Worm (Caenorhabditis elegans) whole organism, mixed stage, embryonic: Measurements from ENCODE around the gene F44F4.3.
"Not testable (repeated sequence)": the region's sequence is repeated elsewhere in the genome, so short reads cannot be mapped to it uniquely, and the experiment has no call there.

ENCODE experiments used
- bed-3 ChIP-seq: fragments of 200-800 bp; sonication (Bioruptor generic); optimal IDR thresholded peaks from 3 replicates; lab custom pipeline; 2018; ENCODE audit warnings: mild to moderate bottlenecking, missing genetic modification characterization, moderate library complexity, missing compliant biosample characterization
- ceh-39 ChIP-seq: fragments of 150-350 bp; optimal IDR thresholded peaks from 2 replicates; lab custom pipeline; 2014; ENCODE audit warnings: missing biosample characterization, missing genetic modification characterization
- ceh-43 ChIP-seq: fragments of 200-800 bp; sonication (Bioruptor generic); optimal IDR thresholded peaks from 2 replicates; lab custom pipeline; 2018; ENCODE audit warnings: mild to moderate bottlenecking, missing genetic modification characterization, moderate library complexity, missing compliant biosample characterization
- ceh-83 ChIP-seq: fragments of 200-800 bp; sonication (Bioruptor generic); optimal IDR thresholded peaks from 2 replicates; lab custom pipeline; 2018; ENCODE audit warnings: mild to moderate bottlenecking, missing genetic modification characterization, missing compliant biosample characterization
- ces-1 ChIP-seq: fragments of 150-350 bp; optimal IDR thresholded peaks from 2 replicates; lab custom pipeline; 2014; ENCODE audit warnings: missing biosample characterization, missing genetic modification reagents, missing genetic modification characterization
- cnd-1 ChIP-seq: fragments of 200-800 bp; sonication (Bioruptor generic); optimal IDR thresholded peaks from 2 replicates; lab custom pipeline; 2018; ENCODE audit warnings: mild to moderate bottlenecking, missing genetic modification characterization, missing compliant biosample characterization
- drap-1 ChIP-seq: fragments of 200-800 bp; sonication (Bioruptor generic); optimal IDR thresholded peaks from 3 replicates; lab custom pipeline; 2018; ENCODE audit warnings: mild to moderate bottlenecking, missing genetic modification characterization, missing compliant biosample characterization
- elt-1 ChIP-seq: sonication (generic microtip); optimal IDR thresholded peaks from 2 replicates; lab custom pipeline; 2017; ENCODE audit warnings: missing genetic modification characterization, mild to moderate bottlenecking, missing compliant biosample characterization, antibody characterized with exemption, moderate library complexity, borderline replicate concordance; ENCODE audit not compliant: insufficient read depth
- elt-3 ChIP-seq: fragments of 150-350 bp; optimal IDR thresholded peaks from 2 replicates; lab custom pipeline; 2014; ENCODE audit warnings: missing biosample characterization, missing genetic modification characterization
- flh-1 ChIP-seq: fragments of 200-800 bp; sonication (Bioruptor generic); optimal IDR thresholded peaks from 2 replicates; lab custom pipeline; 2018; ENCODE audit warnings: mild to moderate bottlenecking, missing genetic modification characterization, moderate library complexity, missing compliant biosample characterization
- hlh-1 ChIP-seq: fragments of 150-350 bp; optimal IDR thresholded peaks from 2 replicates; lab custom pipeline; 2014; ENCODE audit warnings: missing biosample characterization, missing genetic modification reagents, missing genetic modification characterization
- lin-13 ChIP-seq: fragments of 150-350 bp; optimal IDR thresholded peaks from 2 replicates; lab custom pipeline; 2014; ENCODE audit warnings: missing biosample characterization, missing genetic modification characterization
- lin-32 ChIP-seq: fragments of 200-800 bp; sonication (Bioruptor generic); optimal IDR thresholded peaks from 2 replicates; lab custom pipeline; 2018; ENCODE audit warnings: mild to moderate bottlenecking, missing genetic modification characterization, missing compliant biosample characterization
- lsy-2 ChIP-seq: fragments of 150-350 bp; optimal IDR thresholded peaks from 2 replicates; lab custom pipeline; 2014; ENCODE audit warnings: missing biosample characterization, missing genetic modification characterization
- mab-5 ChIP-seq: fragments of 150-350 bp; optimal IDR thresholded peaks from 2 replicates; lab custom pipeline; 2014; ENCODE audit warnings: missing biosample characterization, missing genetic modification characterization
- mep-1 ChIP-seq: fragments of 150-350 bp; optimal IDR thresholded peaks from 2 replicates; lab custom pipeline; 2017; ENCODE audit warnings: missing biosample characterization, missing genetic modification reagents, missing genetic modification characterization, inconsistent platforms
- nhr-12 ChIP-seq: fragments of 150-350 bp; optimal IDR thresholded peaks from 2 replicates; lab custom pipeline; 2014; ENCODE audit warnings: missing biosample characterization, missing genetic modification characterization
- nhr-237 ChIP-seq: fragments of 150-350 bp; optimal IDR thresholded peaks from 2 replicates; lab custom pipeline; 2014; ENCODE audit warnings: missing biosample characterization, missing genetic modification characterization
- nhr-28 ChIP-seq: fragments of 150-350 bp; optimal IDR thresholded peaks from 2 replicates; lab custom pipeline; 2014; ENCODE audit warnings: missing biosample characterization, missing genetic modification characterization
- pha-4 ChIP-seq: fragments of 150-350 bp; optimal IDR thresholded peaks from 2 replicates; lab custom pipeline; 2018; ENCODE audit warnings: missing biosample characterization, missing genetic modification reagents, missing genetic modification characterization
- sem-2 ChIP-seq: fragments of 200-800 bp; sonication (Bioruptor generic); optimal IDR thresholded peaks from 2 replicates; lab custom pipeline; 2018; ENCODE audit warnings: mild to moderate bottlenecking, missing genetic modification characterization, missing compliant biosample characterization
- snpc-4 ChIP-seq: fragments of 150-350 bp; optimal IDR thresholded peaks from 2 replicates; lab custom pipeline; 2014; ENCODE audit warnings: missing biosample characterization, missing genetic modification characterization
- sptf-1 ChIP-seq: sonication (generic microtip); optimal IDR thresholded peaks from 2 replicates; lab custom pipeline; 2017; ENCODE audit warnings: mild to moderate bottlenecking, missing genetic modification characterization, moderate library complexity, missing compliant biosample characterization
- tbx-8 ChIP-seq: fragments of 200-800 bp; sonication (Bioruptor generic); optimal IDR thresholded peaks from 2 replicates; lab custom pipeline; 2018; ENCODE audit warnings: mild to moderate bottlenecking, missing genetic modification characterization, moderate library complexity, missing compliant biosample characterization
- unc-39 ChIP-seq: fragments of 150-350 bp; optimal IDR thresholded peaks from 2 replicates; lab custom pipeline; 2014; ENCODE audit warnings: missing biosample characterization, missing genetic modification characterization
- unc-62 ChIP-seq: fragments of 150-350 bp; optimal IDR thresholded peaks from 2 replicates; lab custom pipeline; 2014; ENCODE audit warnings: missing biosample characterization, missing genetic modification reagents, missing genetic modification characterization
- ztf-11 ChIP-seq: fragments of 150-350 bp; optimal IDR thresholded peaks from 2 replicates; lab custom pipeline; 2014; ENCODE audit warnings: missing biosample characterization, missing genetic modification characterization

Gene F44F4.3

DNA sequence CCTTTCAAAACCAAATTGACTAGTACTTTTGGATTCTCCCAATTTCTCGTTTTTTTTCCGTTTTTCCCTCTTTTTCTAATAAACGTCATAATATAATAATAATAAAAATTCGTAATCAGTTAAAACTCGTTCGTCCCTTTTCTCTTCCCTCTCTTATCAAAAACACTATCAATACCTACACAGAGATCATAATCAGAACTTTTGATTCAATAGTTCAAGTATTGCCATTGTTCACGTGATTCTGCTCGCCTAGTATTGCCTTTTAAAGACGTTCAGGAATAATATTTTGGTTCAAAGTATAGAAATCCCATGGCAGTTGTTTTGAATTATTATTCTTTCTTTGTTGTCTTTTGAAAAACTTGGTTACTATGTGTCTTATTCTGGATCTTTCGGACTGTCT lies 39.0 kb upstream of the F44F4.3 start:
- no peak for TF ChIP-seq drap-1 (GFP tag; lab: Kevin White, UChicago)

DNA sequence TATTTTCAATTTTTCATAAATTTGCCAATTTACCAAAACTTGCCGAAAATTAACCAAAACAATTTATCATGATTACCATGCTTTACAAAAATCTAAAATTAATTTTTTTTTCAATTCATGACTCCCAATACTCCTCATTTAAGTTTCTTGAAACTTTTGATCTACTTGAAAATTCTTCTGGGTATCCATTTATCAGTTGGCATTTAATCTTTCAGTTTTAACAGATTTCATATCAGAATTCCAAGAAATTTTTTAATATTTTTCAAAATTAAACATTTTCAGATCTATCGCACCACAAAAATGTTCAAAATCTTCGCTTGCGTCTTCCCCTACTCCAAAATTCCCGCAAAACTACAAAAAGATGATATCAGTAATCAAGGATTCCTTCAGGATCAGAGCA lies 38.2 kb upstream of the F44F4.3 start, which contains the start of gene Y19D2B.2:
Y19D2B.2 (plus strand) TSS at position 301 of the 400 bp plus-strand sequence.
- TF ChIP-seq unc-62 (GFP tag; lab: Kevin White, UChicago) (no peak), nhr-12 (tag; lab: Kevin White, UChicago) (no peak), mab-5 (tag; lab: Kevin White, UChicago) (no peak)

- not testable (repeated sequence) for TF ChIP-seq snpc-4 (tag; lab: Kevin White, UChicago); bed-3; lin-13 (tag; lab: Kevin White, UChicago)
Observed at ce11 chrII:10922874-10923273, 37.2 kb upstream of the F44F4.3 start, which contains the start of gene Y19D2B.1. Gene Y19D2B.1 (minus strand): TSS chrII:10922974.

ce11 chrII:10918293-10918756 lies 32.6 kb upstream of the F44F4.3 start, which contains the start of gene tba-4:
Gene tba-4 (plus strand): TSS chrII:10918706.
- TF ChIP-seq elt-1 (tag; lab: Kevin White, UChicago) (no peak), ceh-43 (GFP tag; lab: Kevin White, UChicago) (no peak), ztf-11 (tag; lab: Kevin White, UChicago) (no peak), hlh-1 (tag; lab: Kevin White, UChicago) (no peak), cnd-1 (tag; lab: Kevin White, UChicago) (no peak), snpc-4 (tag; lab: Kevin White, UChicago) (no peak), ces-1 (no peak), unc-39 (tag; lab: Kevin White, UChicago) (no peak), sem-2 (GFP tag; lab: Kevin White, UChicago) (no peak), bed-3 (no peak), lin-32 (no peak), ceh-39 (tag; lab: Kevin White, UChicago) (no peak), tbx-8 (GFP tag; lab: Kevin White, UChicago) (no peak), lin-13 (tag; lab: Kevin White, UChicago) (no peak), sptf-1 (no peak), mab-5 (tag; lab: Kevin White, UChicago) (no peak), elt-3 (tag; lab: Kevin White, UChicago) (no peak), lsy-2 (tag; lab: Kevin White, UChicago) (no peak)

ce11 chrII:10917174-10917573 lies 31.5 kb upstream of the F44F4.3 start, which contains the start of gene F44F4.10:
Gene F44F4.10 (minus strand): TSS chrII:10917274.
- TF ChIP-seq unc-39 (tag; lab: Kevin White, UChicago) (no peak), pha-4 (tag; lab: Kevin White, UChicago) (no peak), unc-62 (GFP tag; lab: Kevin White, UChicago) (no peak), sptf-1 (no peak), nhr-28 (no peak), drap-1 (GFP tag; lab: Kevin White, UChicago) (no peak), hlh-1 (tag; lab: Kevin White, UChicago) (no peak)

DNA sequence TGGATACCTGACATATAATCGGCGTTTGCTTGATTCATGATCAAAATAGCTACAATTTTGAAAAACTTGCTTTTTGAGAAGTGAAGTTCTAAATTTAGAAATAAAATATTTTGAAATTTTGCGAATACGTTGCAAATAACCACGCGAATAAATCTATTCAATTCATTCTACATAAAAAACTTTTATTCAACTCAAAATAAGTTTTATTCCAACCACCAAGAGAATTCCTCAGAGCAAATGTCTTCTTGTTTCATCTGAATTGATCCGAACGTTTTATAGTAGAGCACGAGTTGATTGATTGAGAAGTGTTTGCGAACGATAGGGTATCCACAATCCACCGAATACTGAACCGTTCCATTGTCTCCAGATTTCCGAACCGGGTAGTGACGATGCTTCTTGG lies 30.0 kb upstream of the F44F4.3 start, which contains the start of gene F44F4.9:
F44F4.9 (minus strand) TSS at position 101 of the 400 bp plus-strand sequence.
- TF ChIP-seq lsy-2 (tag; lab: Kevin White, UChicago) (no peak), ceh-43 (GFP tag; lab: Kevin White, UChicago) (no peak)

ce11 chrII:10914366-10914765 lies 28.6 kb upstream of the F44F4.3 start, which contains the start of gene F44F4.15:
Gene F44F4.15 (plus strand): TSS chrII:10914666.
- TF ChIP-seq bed-3 (no peak), drap-1 (GFP tag; lab: Kevin White, UChicago) (no peak), ceh-83 (GFP tag; lab: Kevin White, UChicago) (no peak), flh-1 (GFP tag; lab: Kevin White, UChicago) (no peak), nhr-237 (tag; lab: Kevin White, UChicago) (no peak), lin-32 (no peak), mep-1 (tag; lab: Kevin White, UChicago) (no peak)
